Fruit fly (Drosophila melanogaster): ENCODE measurements around the gene CG42570.

dm6 chr3L:15708158-15708557 is 9.5 kb upstream of the CG42570 start:
- TF ChIP-seq h (GFP tag; optimal IDR thresholded peaks at IDR 0.05) (no peak), Mio (GFP tag; optimal IDR thresholded peaks at IDR 0.05) (no peak), OdsH (GFP tag; optimal IDR thresholded peaks at IDR 0.05) (no peak), Jra (GFP tag; optimal IDR thresholded peaks at IDR 0.05) (no peak), N (GFP tag; optimal IDR thresholded peaks at IDR 0.05) (no peak), usp (GFP tag; optimal IDR thresholded peaks at IDR 0.05) (no peak), fru (GFP tag; optimal IDR thresholded peaks at IDR 0.05) (no peak), GATAd (GFP tag; optimal IDR thresholded peaks at IDR 0.05) (no peak)
